Fruit fly (Drosophila melanogaster): ENCODE results near the gene Tie.

DNA sequence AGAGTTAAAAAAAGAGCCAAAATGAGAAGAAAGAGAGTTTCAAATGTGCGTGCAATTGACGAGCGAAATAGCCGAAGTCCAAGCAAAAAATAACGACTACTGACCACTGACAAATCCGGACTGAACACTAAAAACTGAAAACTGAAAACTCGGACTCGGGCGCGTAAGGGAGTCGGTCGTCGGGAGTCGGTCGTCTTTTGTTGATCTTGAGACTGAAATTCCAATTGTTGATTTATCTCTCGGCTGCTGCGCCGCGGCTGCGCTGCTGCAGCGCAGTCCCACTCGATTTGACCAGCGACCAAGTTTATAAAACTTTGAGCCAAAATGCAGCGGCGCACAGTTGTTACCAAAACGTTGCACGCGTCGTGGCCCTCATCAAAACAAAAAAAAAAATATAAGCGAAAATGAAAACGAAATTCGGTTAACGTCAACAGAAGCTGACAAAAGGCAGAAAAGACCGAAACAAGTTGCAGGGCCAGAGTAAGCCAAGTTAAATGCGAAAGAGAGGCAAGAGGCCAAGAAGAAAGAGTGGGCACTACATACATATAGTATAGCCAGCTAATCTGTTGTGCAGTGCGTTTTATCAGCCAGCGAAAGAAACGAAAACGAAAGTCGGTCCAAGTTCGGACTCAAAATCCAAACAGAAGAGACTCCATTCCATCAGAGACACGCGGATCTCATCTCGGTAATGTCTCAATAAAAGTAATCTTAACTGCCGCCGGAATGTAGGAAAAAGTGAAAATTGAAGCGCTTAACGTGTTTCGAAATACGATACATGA is 1.1 kb upstream of the Tie start, which contains the start of gene CG11353:
- TF ChIP-seq dac (GFP tag; optimal IDR thresholded peaks at IDR 0.05) = no peak
- TF ChIP-seq dsx (GFP tag; optimal IDR thresholded peaks at IDR 0.05; ENCODE audit: poor library complexity, severe bottlenecking) = no peak
- TF ChIP-seq CG6854 (GFP tag; optimal IDR thresholded peaks at IDR 0.05) = no peak

Data from whole organism, prepupa.